Fruit fly (Drosophila melanogaster): ENCODE data around the gene EMC2B.
A peak's percentile ranks its signal among the peaks of the same experiment; 100 is the strongest.

The EMC2B gene

DNA sequence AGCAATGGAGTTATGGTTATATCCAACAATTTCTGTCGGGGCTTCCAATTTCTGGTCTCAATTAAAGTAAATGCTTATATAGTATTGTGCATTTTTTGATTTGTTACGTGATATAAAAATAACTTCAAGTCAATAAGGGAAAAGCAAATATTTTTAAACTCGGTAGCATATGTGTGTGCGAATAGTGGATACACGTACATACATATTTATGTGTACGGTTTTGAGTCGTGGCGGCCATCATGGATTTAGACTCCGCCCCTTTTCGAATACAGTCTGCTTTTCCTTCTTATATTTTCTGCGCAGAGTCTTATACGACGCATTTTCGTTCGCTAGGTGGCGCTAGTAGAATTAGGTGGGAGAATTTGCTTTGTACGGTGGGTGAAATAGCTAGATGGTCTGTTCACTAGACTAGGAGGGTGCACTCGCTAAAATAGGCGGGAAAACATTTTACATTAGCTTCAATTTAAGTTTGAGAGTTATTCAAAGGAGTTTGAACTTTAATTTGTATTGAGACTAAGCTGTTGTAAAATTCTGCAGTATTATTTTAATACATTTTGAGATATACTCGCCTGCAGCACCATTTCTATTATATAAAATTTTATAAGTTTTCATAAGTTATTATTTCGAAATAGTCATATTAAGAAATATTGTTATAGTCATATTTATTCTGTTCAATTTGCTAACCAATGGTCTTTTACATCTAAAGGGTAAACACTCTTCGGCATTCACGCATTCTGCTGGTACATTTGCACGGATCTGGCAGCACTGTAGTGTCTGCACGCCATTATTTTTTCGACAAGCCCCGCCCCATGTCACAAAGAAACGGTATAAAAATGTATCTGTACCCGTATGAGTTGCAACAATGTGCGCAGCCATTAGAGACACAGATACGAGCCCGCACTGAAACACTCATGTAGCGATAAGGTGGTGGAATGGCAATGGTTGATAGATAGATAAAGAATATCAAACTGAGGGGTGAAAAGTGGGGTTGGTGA lies 22.0 kb downstream of the EMC2B start (continued):
- TF ChIP-seq ab (GFP tag; optimal IDR thresholded peaks at IDR 0.05) (no peak), sd (tag; optimal IDR thresholded peaks at IDR 0.05) (peak; percentile 67), CG2678 (tag; optimal IDR thresholded peaks at IDR 0.05) (no peak), CG34224 (GFP tag; IDR thresholded peaks at IDR 0.05; ENCODE audit: partially characterized antibody) (no peak), hbn (GFP tag; IDR thresholded peaks at IDR 0.05; ENCODE audit: partially characterized antibody) (no peak), trem (tag; optimal IDR thresholded peaks at IDR 0.05) (peak; percentile 64), ATbp (GFP tag; optimal IDR thresholded peaks at IDR 0.05) (peak; percentile 57), CG9932 (GFP tag; IDR thresholded peaks at IDR 0.05) (peak; percentile 52), Taf1 (GFP tag; IDR thresholded peaks at IDR 0.05) (0 out of 2 replicates have a peak, but pooled peaks have one; percentile 13), CG12391 (tag; optimal IDR thresholded peaks at IDR 0.05) (peak; percentile 84), croc (GFP tag; conservative IDR thresholded peaks at IDR 0.05) (peak; percentile 36; the same call in 1 of the 3 replicates), Hey (tag; optimal IDR thresholded peaks at IDR 0.05) (no peak), CG10565 (GFP tag; optimal IDR thresholded peaks at IDR 0.05) (no peak), CG8924 (tag; optimal IDR thresholded peaks at IDR 0.05) (peak; percentile 67), repo (GFP tag; optimal IDR thresholded peaks at IDR 0.05) (peak; percentile 0), Hmr (GFP tag; optimal IDR thresholded peaks at IDR 0.05) (no peak), CG3281 (GFP tag; optimal IDR thresholded peaks at IDR 0.05) (no peak), Atf-2 (GFP tag; optimal IDR thresholded peaks at IDR 0.05) (no peak), CG4404 (GFP tag; IDR thresholded peaks at IDR 0.05) (no peak), ssp (GFP tag; IDR thresholded peaks at IDR 0.05) (no peak), CG1603 (tag; optimal IDR thresholded peaks at IDR 0.05) (no peak), chm (GFP tag; IDR thresholded peaks at IDR 0.05) (peak; percentile 35), Med (GFP tag) (peak; percentile 78), CG12769 (tag; optimal IDR thresholded peaks at IDR 0.05) (no peak), CG18476 (GFP tag; optimal IDR thresholded peaks at IDR 0.05) (peak; percentile 41), chinmo (GFP tag; IDR thresholded peaks at IDR 0.05; ENCODE audit: partially characterized antibody) (peak; percentile 67; the same call in 2 of the 4 replicates), CG11504 (tag; optimal IDR thresholded peaks at IDR 0.05) (peak; percentile 83), ranshi (GFP tag; IDR thresholded peaks at IDR 0.05) (peak; percentile 67), CG18619 (GFP tag; optimal IDR thresholded peaks at IDR 0.05) (peak; percentile 70), Nf-YC (tag; optimal IDR thresholded peaks at IDR 0.05) (peak; percentile 96), vfl (GFP tag; optimal IDR thresholded peaks at IDR 0.05) (no peak), CG7372 (GFP tag; IDR thresholded peaks at IDR 0.05) (peak; percentile 50; the same call in 1 of the 2 replicates), PHDP (tag; optimal IDR thresholded peaks at IDR 0.05) (no peak), shn (GFP tag; optimal IDR thresholded peaks at IDR 0.05) (no peak), mld (GFP tag; IDR thresholded peaks at IDR 0.05; ENCODE audit: partially characterized antibody) (0 out of 3 replicates have a peak, but pooled peaks have one; percentile 36), CG11456 (GFP tag; IDR thresholded peaks at IDR 0.05) (peak; percentile 73), tap (tag; optimal IDR thresholded peaks at IDR 0.05) (peak; percentile 47), so (GFP tag; IDR thresholded peaks at IDR 0.05) (peak; percentile 64; the same call in 2 of the 3 replicates), CG2116 (GFP tag; optimal IDR thresholded peaks at IDR 0.05) (peak; percentile 33), Vsx1 (GFP tag; optimal IDR thresholded peaks at IDR 0.05) (peak; percentile 90), kay (GFP tag; optimal IDR thresholded peaks at IDR 0.05) (peak; percentile 29), CG7556 (GFP tag; optimal IDR thresholded peaks at IDR 0.05) (no peak), HmgZ (tag; optimal IDR thresholded peaks at IDR 0.05) (peak; percentile 35), E2f2 (GFP tag; IDR thresholded peaks at IDR 0.05) (peak; percentile 91), Deaf1 (tag; optimal IDR thresholded peaks at IDR 0.05) (no peak), Opbp (GFP tag; IDR thresholded peaks at IDR 0.05; ENCODE audit: partially characterized antibody) (peak; percentile 26; the same call in 2 of the 3 replicates), CG2129 (GFP tag; IDR thresholded peaks at IDR 0.05; ENCODE audit: partially characterized antibody) (no peak)
